Fruit fly (Drosophila melanogaster) whole organism, embryonic: ENCODE measurements around the gene CG14958.

Experiments used
- CG1647 ChIP-seq: fragments of 200-800 bp; sonication (Bioruptor generic); optimal IDR thresholded peaks from 3 replicates; lab custom pipeline; 2016; ENCODE audit warnings: missing biosample characterization, missing genetic modification characterization
- CG8388 ChIP-seq: fragments of 200-800 bp; sonication (Bioruptor generic); optimal IDR thresholded peaks from 2 replicates; lab custom pipeline; 2019; ENCODE audit warnings: missing biosample characterization, mild to moderate bottlenecking, missing genetic modification characterization, moderate library complexity
- Dek ChIP-seq: fragments of 200-800 bp; sonication (Bioruptor generic); optimal IDR thresholded peaks from 3 replicates; lab custom pipeline; 2019; ENCODE audit warnings: missing biosample characterization, mild to moderate bottlenecking, missing genetic modification characterization, moderate library complexity
- tgo ChIP-seq: fragments of 200-800 bp; sonication (Bioruptor generic); IDR thresholded peaks from 3 replicates; pipeline ENCODE4 v1.3.6; 2022; ENCODE audit warnings: missing biosample characterization, missing genetic modification characterization
- wek ChIP-seq: fragments of 200-800 bp; sonication (Bioruptor generic); optimal IDR thresholded peaks from 3 replicates; lab custom pipeline; 2018; ENCODE audit warnings: missing biosample characterization, mild to moderate bottlenecking, missing genetic modification characterization, moderate library complexity

DNA sequence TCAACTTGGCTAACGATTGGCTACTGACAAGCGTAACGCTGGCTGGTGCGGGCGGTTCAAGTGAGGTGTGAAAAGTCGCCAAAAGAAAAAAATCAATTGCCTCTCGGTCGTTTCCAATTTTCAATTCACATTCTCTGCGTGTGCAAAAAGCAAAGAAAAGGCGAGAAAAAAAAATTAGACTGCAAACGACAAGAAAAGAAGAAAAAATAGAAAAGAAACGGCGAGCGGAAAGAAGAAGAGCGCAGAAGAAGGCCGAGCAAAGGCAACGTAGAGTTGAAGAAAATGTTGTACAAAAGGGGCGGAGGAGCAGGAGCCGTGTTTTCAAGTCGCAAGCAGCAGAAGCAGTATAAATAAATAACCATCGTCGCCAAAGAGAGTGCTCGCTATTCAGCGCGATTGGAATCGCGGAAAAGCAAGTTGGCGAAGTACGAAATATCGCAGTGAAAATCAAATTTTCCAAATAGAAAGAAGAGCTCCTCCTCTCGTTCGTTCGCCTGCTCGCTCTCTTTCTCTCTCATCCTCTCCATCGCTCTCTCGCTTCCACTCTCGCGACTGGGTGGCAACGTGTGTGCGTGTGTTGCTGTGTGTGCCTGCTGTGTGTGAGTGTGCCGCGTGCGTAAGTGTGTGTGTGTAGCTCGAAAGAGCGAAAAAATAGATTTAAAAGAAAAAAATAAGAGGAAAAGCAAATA, 36.1 kb downstream of the CG14958 start:
- TF ChIP-seq tgo (GFP tag; lab: Robert Waterston, UW): no peak
- TF ChIP-seq CG8388 (GFP tag; lab: Kevin White, UChicago): no peak
- no peak for TF ChIP-seq CG1647 (GFP tag; lab: Kevin White, UChicago)
- TF ChIP-seq Dek (tag; lab: Kevin White, UChicago): no peak
- TF ChIP-seq wek: no peak
